Worm (Caenorhabditis elegans): Measurements from ENCODE around the gene F20B6.10.
A peak's percentile ranks its signal among the peaks of the same experiment; 100 is the strongest.

Gene F20B6.10

DNA sequence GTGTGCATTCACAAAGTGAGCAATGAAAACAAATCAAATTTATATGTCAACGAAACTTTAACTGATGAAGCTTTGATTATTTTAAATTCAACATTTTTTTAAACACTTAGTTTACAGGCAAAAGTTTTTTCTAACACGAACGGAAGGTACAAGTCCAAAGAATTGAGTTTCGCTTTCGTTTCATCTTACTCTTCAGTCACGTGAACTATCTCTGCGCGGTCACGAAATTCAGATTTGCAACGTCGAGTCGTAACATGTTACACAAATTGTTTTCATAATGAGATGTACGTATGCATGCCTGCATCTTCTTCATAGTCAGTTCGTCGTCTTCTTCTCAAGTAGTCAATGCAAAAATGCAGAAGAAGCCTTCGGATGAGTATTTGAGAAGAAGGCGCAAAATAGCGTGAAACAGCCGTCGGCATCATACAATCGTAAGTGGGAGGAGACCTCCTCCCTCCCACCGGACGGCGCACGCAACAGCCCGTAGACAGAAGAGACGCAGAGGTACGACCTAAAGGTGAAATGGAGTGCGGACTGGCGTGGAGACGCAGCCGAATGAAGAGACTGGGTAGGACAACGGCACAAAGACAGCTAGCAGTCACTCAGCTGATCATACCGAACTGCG lies 48.4 kb upstream of the F20B6.10 start, which contains the start of gene coel-1 (continued):
- TF ChIP-seq K09A11.1 (tag; optimal IDR thresholded peaks at IDR 0.05; ENCODE audit: insufficient read depth), result peak; percentile 47
- no peak for TF ChIP-seq pqm-1 (tag; optimal IDR thresholded peaks at IDR 0.05)
- TF ChIP-seq hlh-30 (tag; optimal IDR thresholded peaks at IDR 0.05; ENCODE audit: insufficient read depth), result peak; percentile 24
- peak; percentile 67 for TF ChIP-seq ceh-18 (tag; optimal IDR thresholded peaks at IDR 0.05)
- peak; percentile 87 for TF ChIP-seq tbx-2 (tag; optimal IDR thresholded peaks at IDR 0.05)
- TF ChIP-seq ceh-22 (tag; optimal IDR thresholded peaks at IDR 0.05), result no peak
- TF ChIP-seq ceh-2 (tag; optimal IDR thresholded peaks at IDR 0.05), result no peak
- peak; percentile 57 for TF ChIP-seq ref-2 (tag; optimal IDR thresholded peaks at IDR 0.05)

DNA sequence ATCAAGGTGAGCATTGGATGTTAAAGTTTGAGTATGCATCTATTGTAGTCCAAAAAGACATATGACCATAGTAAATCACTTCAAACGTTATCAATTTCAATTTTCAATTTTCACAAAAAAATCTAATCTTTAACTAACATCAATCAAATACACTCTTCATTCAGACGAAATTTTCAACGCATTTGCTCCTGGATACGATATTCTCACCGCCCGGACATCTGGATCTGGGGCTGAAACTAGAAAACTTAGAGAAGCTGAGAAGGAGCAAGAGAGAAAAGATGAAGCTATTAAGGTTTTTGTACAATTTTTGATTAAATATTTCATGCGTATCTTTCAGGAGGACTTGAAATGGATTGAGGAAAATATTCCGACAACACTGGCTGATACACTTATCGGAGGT lies 46.8 kb upstream of the F20B6.10 start:
- no peak for TF ChIP-seq ceh-24 (tag; optimal IDR thresholded peaks at IDR 0.05)
- no peak for TF ChIP-seq sox-2 (GFP tag; IDR thresholded peaks at IDR 0.05)
- TF ChIP-seq C08G9.2 (tag; optimal IDR thresholded peaks at IDR 0.05), result no peak
- TF ChIP-seq lim-6 (tag; optimal IDR thresholded peaks at IDR 0.05), result no peak
- TF ChIP-seq ahr-1 (tag; optimal IDR thresholded peaks at IDR 0.05), result no peak
- no peak for TF ChIP-seq ceh-34 (tag; optimal IDR thresholded peaks at IDR 0.05)
- TF ChIP-seq hlh-15 (tag; optimal IDR thresholded peaks at IDR 0.05), result no peak

ce11 chrX:4260297-4260696 lies 43.3 kb upstream of the F20B6.10 start, which contains the start of gene C52B9.4:
C52B9.4 (plus strand) TSS chrX:4260652.
- TF ChIP-seq ama-1 (optimal IDR thresholded peaks at IDR 0.05) (no peak), ceh-45 (GFP tag; IDR thresholded peaks at IDR 0.05) (no peak), unc-42 (tag; optimal IDR thresholded peaks at IDR 0.05) (peak; percentile 11), hlh-15 (tag; optimal IDR thresholded peaks at IDR 0.05) (no peak), ceh-34 (tag; optimal IDR thresholded peaks at IDR 0.05) (no peak), nfya-1 (tag; optimal IDR thresholded peaks at IDR 0.05) (peak; percentile 16), rnt-1 (tag; optimal IDR thresholded peaks at IDR 0.05) (no peak), hlh-8 (tag; optimal IDR thresholded peaks at IDR 0.05) (peak; percentile 3)

DNA sequence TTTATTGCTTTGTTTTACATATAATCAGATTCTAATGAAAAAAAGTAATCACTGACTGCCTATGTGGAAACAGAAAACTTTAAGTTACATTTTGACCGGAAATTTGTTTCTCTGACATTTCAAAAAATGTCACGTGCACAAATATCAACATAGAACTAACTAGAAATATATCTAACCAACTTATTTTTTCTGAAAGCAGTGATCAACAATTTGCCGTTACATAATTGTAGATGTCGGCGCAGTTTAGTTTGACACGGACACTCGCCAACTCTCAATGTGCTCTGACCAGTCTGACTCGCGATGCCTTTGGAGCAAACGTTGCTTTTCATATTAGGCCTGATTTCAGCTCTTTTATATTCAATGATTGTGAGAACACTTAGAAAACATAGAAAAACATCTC lies 39.8 kb upstream of the F20B6.10 start, which contains the start of gene srv-6:
Gene srv-6 (plus strand): TSS at position 301 of the 400 bp plus-strand sequence.
- TF ChIP-seq ceh-45 (GFP tag; IDR thresholded peaks at IDR 0.05) (no peak), ceh-48 (tag; optimal IDR thresholded peaks at IDR 0.05) (no peak), lin-11 (tag; optimal IDR thresholded peaks at IDR 0.05) (no peak), sdc-2 (tag; optimal IDR thresholded peaks at IDR 0.05) (no peak), C08G9.2 (tag; optimal IDR thresholded peaks at IDR 0.05) (no peak), K02D7.2 (tag; optimal IDR thresholded peaks at IDR 0.05) (no peak), unc-86 (tag; optimal IDR thresholded peaks at IDR 0.05) (no peak), pax-1 (tag; optimal IDR thresholded peaks at IDR 0.05) (no peak), ceh-19 (GFP tag; optimal IDR thresholded peaks at IDR 0.05) (no peak), npax-4 (tag; optimal IDR thresholded peaks at IDR 0.05) (no peak), T23F11.4 (GFP tag; optimal IDR thresholded peaks at IDR 0.05) (no peak), nhr-232 (tag; optimal IDR thresholded peaks at IDR 0.05) (no peak), ceh-22 (tag; optimal IDR thresholded peaks at IDR 0.05) (no peak)

ce11 chrX:4255366-4255765 lies 38.4 kb upstream of the F20B6.10 start:
- TF ChIP-seq sox-4 (tag; optimal IDR thresholded peaks at IDR 0.05) (no peak), lim-6 (tag; optimal IDR thresholded peaks at IDR 0.05) (no peak), gmeb-2 (tag; optimal IDR thresholded peaks at IDR 0.05) (no peak), ceh-45 (GFP tag; IDR thresholded peaks at IDR 0.05) (no peak), lin-11 (tag; optimal IDR thresholded peaks at IDR 0.05) (no peak), fkh-10 (GFP tag; optimal IDR thresholded peaks at IDR 0.05) (no peak), zip-5 (tag; optimal IDR thresholded peaks at IDR 0.05) (no peak), pha-4 (tag; optimal IDR thresholded peaks at IDR 0.05) (no peak), K02D7.2 (tag; optimal IDR thresholded peaks at IDR 0.05) (no peak), ceh-31 (tag; optimal IDR thresholded peaks at IDR 0.05) (no peak)
